Worm (Caenorhabditis elegans): ENCODE results near the gene Y26E6A.3.

DNA sequence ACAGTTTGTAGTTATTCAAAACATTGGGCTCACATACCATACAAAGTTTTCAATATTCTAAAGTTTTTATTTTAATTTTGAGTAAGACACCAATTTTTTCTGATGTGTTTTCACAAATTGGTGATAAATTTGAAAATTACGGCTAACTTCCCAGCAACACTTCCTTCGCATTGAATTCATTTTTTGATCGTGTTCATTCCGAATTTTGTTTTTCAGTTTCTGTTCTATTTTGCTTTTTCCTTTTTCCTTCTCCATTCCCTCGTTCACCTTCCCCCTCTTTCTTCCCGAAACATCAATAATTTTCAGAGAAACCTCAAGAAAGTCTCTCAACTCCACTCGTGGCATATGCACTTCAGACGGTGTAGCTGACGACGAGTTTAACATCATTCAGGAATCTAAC lies 39.1 kb upstream of the Y26E6A.3 start, which contains the start of gene alg-1:
- TF ChIP-seq nhr-76 (tag; optimal IDR thresholded peaks at IDR 0.05): no peak
- no peak for TF ChIP-seq dpl-1 (GFP tag; optimal IDR thresholded peaks at IDR 0.05)
- no peak for TF ChIP-seq D1046.2 (GFP tag; IDR thresholded peaks at IDR 0.05)
- TF ChIP-seq mep-1 (tag; optimal IDR thresholded peaks at IDR 0.05): no peak
- no peak for TF ChIP-seq fos-1 (tag; optimal IDR thresholded peaks at IDR 0.05)
- TF ChIP-seq nhr-11 (tag; optimal IDR thresholded peaks at IDR 0.05): no peak
- no peak for TF ChIP-seq nhr-25 (tag; optimal IDR thresholded peaks at IDR 0.05; ENCODE audit: borderline replicate concordance, insufficient read depth)
- no peak for TF ChIP-seq lsy-2 (tag; optimal IDR thresholded peaks at IDR 0.05)
- no peak for TF ChIP-seq ZK337.2 (GFP tag; IDR thresholded peaks at IDR 0.05)
- TF ChIP-seq unc-130 (GFP tag; optimal IDR thresholded peaks at IDR 0.05): no peak
- no peak for TF ChIP-seq mdl-1 (tag; optimal IDR thresholded peaks at IDR 0.05)
- TF ChIP-seq ztf-7 (tag; optimal IDR thresholded peaks at IDR 0.05): no peak
- no peak for TF ChIP-seq skn-1 (tag; optimal IDR thresholded peaks at IDR 0.05)
- TF ChIP-seq unc-62 (GFP tag; optimal IDR thresholded peaks at IDR 0.05 in 1 of 2): no peak
- no peak for TF ChIP-seq unc-62 (tag; optimal IDR thresholded peaks at IDR 0.05)
